Fruit fly (Drosophila melanogaster) whole organism: ENCODE results near the gene Rbp.

Experiments used
- CG8478 ChIP-seq: fragments of >200 bp; optimal IDR thresholded peaks from 2 replicates; lab custom pipeline; 2018; ENCODE audit warnings: inconsistent platforms
- EcR ChIP-seq, 2 experiments: fragments of >200 bp; optimal IDR thresholded peaks; 2 replicates each; lab custom pipeline; 2017; ENCODE audit warnings: missing biosample characterization in 2 of 2, missing genetic modification characterization in 2 of 2, missing genetic modification reagents in 2 of 2
- pan ChIP-seq: fragments of >200 bp; optimal IDR thresholded peaks from 2 replicates; lab custom pipeline; 2017
- psq ChIP-seq: fragments of >200 bp; optimal IDR thresholded peaks from 2 replicates; lab custom pipeline; 2017
- usp ChIP-seq: fragments of >200 bp; optimal IDR thresholded peaks from 2 replicates; lab custom pipeline; 2017; ENCODE audit warnings: missing biosample characterization, missing genetic modification characterization, mixed read lengths

DNA sequence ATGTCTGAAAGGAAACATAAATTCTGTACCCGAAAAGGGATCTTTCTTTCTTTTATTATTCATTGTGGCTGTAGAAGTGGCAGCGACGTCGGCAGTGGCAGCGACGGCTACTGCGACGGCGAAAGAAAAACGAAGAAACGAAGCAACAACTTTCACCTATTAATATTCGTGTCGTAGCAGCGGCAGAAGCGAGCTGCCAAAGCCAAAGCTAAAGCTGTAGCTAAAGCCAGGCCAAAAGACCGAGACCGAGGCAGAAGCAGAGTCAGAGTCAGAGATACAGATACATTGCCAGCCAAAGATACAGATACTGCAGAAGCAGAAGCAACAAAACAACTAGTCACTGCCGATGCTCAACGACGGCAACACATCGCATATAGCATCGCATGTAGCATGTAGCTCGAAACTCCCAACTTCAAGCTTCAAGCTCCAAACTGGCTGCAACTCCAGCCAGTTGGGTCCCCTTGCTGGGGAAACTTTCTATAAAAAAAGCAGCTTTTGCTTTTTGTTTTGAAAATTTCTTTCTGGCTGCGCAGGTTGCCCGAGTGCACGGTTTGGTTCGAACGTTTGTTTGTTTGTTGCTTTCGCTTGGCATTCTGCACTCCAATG is 59.0 kb downstream of the Rbp start:
- TF ChIP-seq usp (GFP tag; lab: Kevin White, UChicago) = no peak
- TF ChIP-seq psq (lab: Kevin White, UChicago) = no peak
- no peak for TF ChIP-seq EcR (GFP tag; optimal IDR thresholded peaks at IDR 0.05; lab: Kevin White, UChicago)
- no peak for TF ChIP-seq CG8478 (lab: Kevin White, UChicago)
- no peak for TF ChIP-seq pan
